Worm (Caenorhabditis elegans) whole organism, late embryonic: ENCODE data around the gene ttr-11.

Experiments
- ama-1 ChIP-seq: fragments of 150-350 bp; optimal IDR thresholded peaks from 2 replicates; lab custom pipeline; 2014
- elt-2 ChIP-seq: sonication (generic microtip); optimal IDR thresholded peaks from 2 replicates; lab custom pipeline; 2016; ENCODE audit warnings: missing genetic modification reagents, missing genetic modification characterization, missing compliant biosample characterization
- ets-4 ChIP-seq: sonication (generic microtip); optimal IDR thresholded peaks from 2 replicates; lab custom pipeline; 2016; ENCODE audit warnings: missing genetic modification characterization, missing compliant biosample characterization
- fkh-10 ChIP-seq: fragments of 150-350 bp; optimal IDR thresholded peaks from 2 replicates; lab custom pipeline; 2014; ENCODE audit warnings: missing biosample characterization, missing genetic modification reagents, missing genetic modification characterization
- fkh-6 ChIP-seq: sonication (generic microtip); optimal IDR thresholded peaks from 2 replicates; lab custom pipeline; 2016; ENCODE audit warnings: missing genetic modification characterization, missing compliant biosample characterization
- lin-11 ChIP-seq: fragments of 200-800 bp; sonication (Bioruptor generic); optimal IDR thresholded peaks from 2 replicates; lab custom pipeline; 2018; ENCODE audit warnings: mild to moderate bottlenecking, missing genetic modification characterization, missing compliant biosample characterization
- nhr-11 ChIP-seq: fragments of 150-350 bp; optimal IDR thresholded peaks from 2 replicates; lab custom pipeline; 2014; ENCODE audit warnings: missing biosample characterization, missing genetic modification characterization
- sox-4 ChIP-seq: sonication (generic microtip); optimal IDR thresholded peaks from 2 replicates; lab custom pipeline; 2017; ENCODE audit warnings: mild to moderate bottlenecking, missing genetic modification characterization, inconsistent platforms, missing compliant biosample characterization

DNA sequence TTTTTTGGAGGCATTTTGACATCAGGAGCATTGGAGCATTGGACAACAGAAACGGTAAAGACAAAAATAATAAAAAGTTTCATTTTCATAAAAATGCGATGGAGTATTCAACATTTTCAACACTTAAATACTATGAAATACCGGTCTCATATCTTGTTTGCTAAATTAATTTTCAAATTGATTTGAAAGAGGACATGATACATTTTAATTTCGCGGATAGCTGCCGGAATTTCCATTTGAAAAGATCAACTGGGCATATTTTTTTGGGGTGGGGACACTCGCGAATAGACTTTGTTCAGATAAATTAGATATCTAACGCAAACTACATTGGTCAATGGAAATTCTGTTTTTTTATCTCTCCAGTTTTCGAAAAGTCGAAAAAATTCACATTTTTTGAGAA is 8.4 kb upstream of the ttr-11 start, which contains the start of gene F26F2.10:
- TF ChIP-seq sox-4 (tag; lab: Kevin White, UChicago) (no peak), lin-11 (tag; lab: Kevin White, UChicago) (no peak), nhr-11 (tag; lab: Kevin White, UChicago) (no peak), ama-1 (no peak), elt-2 (tag; lab: Kevin White, UChicago) (no peak), fkh-10 (GFP tag; lab: Kevin White, UChicago) (no peak), fkh-6 (no peak), ets-4 (tag; lab: Kevin White, UChicago) (no peak)
